Fruit fly (Drosophila melanogaster) whole organism, adult: Measurements from ENCODE around the gene ATPsyndelta.

Source experiments
- CG14711 ChIP-seq: fragments of 200-800 bp; sonication (Bioruptor generic); optimal IDR thresholded peaks from 2 replicates; lab custom pipeline; 2018; ENCODE audit warnings: missing biosample characterization, mild to moderate bottlenecking, missing genetic modification characterization, moderate library complexity
- CG5204 ChIP-seq: fragments of 200-800 bp; sonication (Bioruptor generic); optimal IDR thresholded peaks from 2 replicates; lab custom pipeline; 2016; ENCODE audit warnings: missing biosample characterization, missing genetic modification characterization
- CG7045 ChIP-seq: fragments of 200-800 bp; sonication (Bioruptor generic); optimal IDR thresholded peaks from 2 replicates; lab custom pipeline; 2017; ENCODE audit warnings: missing biosample characterization, mild to moderate bottlenecking, missing genetic modification characterization
- CG7101 ChIP-seq: fragments of 200-800 bp; sonication (Bioruptor generic); optimal IDR thresholded peaks from 2 replicates; lab custom pipeline; 2018; ENCODE audit warnings: missing biosample characterization, mild to moderate bottlenecking, missing genetic modification characterization, moderate library complexity
- Hr96 ChIP-seq: fragments of 200-800 bp; sonication (Bioruptor generic); optimal IDR thresholded peaks from 2 replicates; lab custom pipeline; 2016; ENCODE audit warnings: missing biosample characterization, missing genetic modification characterization
- bab1 ChIP-seq: fragments of 200-800 bp; sonication (Bioruptor generic); optimal IDR thresholded peaks from 3 replicates; lab custom pipeline; 2019; ENCODE audit warnings: missing biosample characterization, mild to moderate bottlenecking, missing genetic modification characterization, moderate library complexity
- pad ChIP-seq: fragments of 200-800 bp; sonication (Bioruptor generic); optimal IDR thresholded peaks from 3 replicates; lab custom pipeline; 2017; ENCODE audit warnings: missing biosample characterization, missing genetic modification characterization, mild to moderate bottlenecking, moderate library complexity, missing genetic modification reagents

DNA sequence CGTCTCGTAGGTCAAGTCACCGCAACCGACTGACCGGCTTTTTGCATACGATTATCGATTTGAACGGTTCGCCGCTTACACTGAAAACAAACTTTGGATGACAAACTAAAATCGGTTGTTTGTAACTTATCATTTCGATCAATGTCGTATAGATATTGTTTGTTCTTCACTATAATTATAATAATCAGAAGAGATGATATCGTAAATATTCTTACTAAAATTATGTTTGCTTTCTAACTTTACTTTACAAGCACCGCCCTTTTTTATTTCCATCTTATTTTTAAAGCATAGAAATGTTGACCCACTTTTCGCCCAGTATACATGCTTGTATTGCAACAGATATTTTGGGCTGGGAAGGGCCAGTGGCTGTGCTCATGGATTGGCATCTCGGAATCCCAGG, 20.3 kb downstream of the ATPsyndelta start, which contains the start of gene CG2961:
- TF ChIP-seq bab1 (GFP tag; lab: Kevin White, UChicago), result no peak
- no peak for TF ChIP-seq pad
- no peak for TF ChIP-seq CG7045 (GFP tag; lab: Kevin White, UChicago)
- TF ChIP-seq Hr96 (GFP tag; lab: Kevin White, UChicago), result no peak
- no peak for TF ChIP-seq CG7101 (tag; lab: Kevin White, UChicago)
- no peak for TF ChIP-seq CG14711 (tag; lab: Kevin White, UChicago)
- no peak for TF ChIP-seq CG5204 (GFP tag; lab: Kevin White, UChicago)
